Worm (Caenorhabditis elegans) whole organism, L4 larva: Measurements from ENCODE around the gene F26F12.2.
A peak's percentile ranks its signal among the peaks of the same experiment; 100 is the strongest.

Source experiments
- F26F4.8 ChIP-seq: fragments of 200-800 bp; sonication (Bioruptor generic); conservative IDR thresholded peaks from 2 replicates; pipeline ENCODE4 v1.3.6; 2022; ENCODE audit warnings: missing genetic modification characterization, missing compliant biosample characterization
- F37D6.2 ChIP-seq: sonication (generic microtip); optimal IDR thresholded peaks from 2 replicates; lab custom pipeline; 2016; ENCODE audit warnings: mild to moderate bottlenecking, missing genetic modification characterization, missing compliant biosample characterization
- F49E8.2 ChIP-seq: sonication (generic microtip); optimal IDR thresholded peaks from 2 replicates; lab custom pipeline; 2016; ENCODE audit warnings: missing compliant biosample characterization, mild to moderate bottlenecking, missing genetic modification characterization, borderline replicate concordance
- ama-1 ChIP-seq: fragments of 150-350 bp; optimal IDR thresholded peaks from 2 replicates; lab custom pipeline; 2014; ENCODE audit warnings: inconsistent platforms, mixed read lengths
- arid-1 ChIP-seq: fragments of 200-800 bp; sonication (Bioruptor generic); conservative IDR thresholded peaks from 2 replicates; pipeline ENCODE4 v1.3.6; 2022; ENCODE audit warnings: missing genetic modification reagents, missing genetic modification characterization, missing compliant biosample characterization
- ceh-20 ChIP-seq: fragments of 200-800 bp; sonication (Bioruptor generic); IDR thresholded peaks from 2 replicates; pipeline ENCODE4 v1.3.6; 2022; ENCODE audit warnings: missing genetic modification reagents, missing genetic modification characterization, missing compliant biosample characterization
- ceh-28 ChIP-seq: fragments of 150-350 bp; optimal IDR thresholded peaks from 2 replicates; lab custom pipeline; 2014; ENCODE audit warnings: missing biosample characterization, missing genetic modification reagents, missing genetic modification characterization
- ceh-32 ChIP-seq: sonication (generic microtip); optimal IDR thresholded peaks from 2 replicates; lab custom pipeline; 2016; ENCODE audit warnings: mild to moderate bottlenecking, missing genetic modification characterization, missing compliant biosample characterization; ENCODE audit not compliant: poor library complexity
- cey-2 ChIP-seq: sonication (generic microtip); optimal IDR thresholded peaks from 3 replicates; lab custom pipeline; 2017; ENCODE audit warnings: missing genetic modification characterization, mild to moderate bottlenecking, missing compliant biosample characterization, antibody characterized with exemption, borderline replicate concordance; ENCODE audit not compliant: insufficient read depth
- daf-19 ChIP-seq: fragments of 200-800 bp; sonication (Bioruptor generic); conservative IDR thresholded peaks from 2 replicates; pipeline ENCODE4 v1.3.6; 2022; ENCODE audit warnings: missing genetic modification characterization, missing compliant biosample characterization
- dmd-6 ChIP-seq: fragments of 200-800 bp; sonication (Bioruptor generic); IDR thresholded peaks from 2 replicates; pipeline ENCODE4 v1.3.6; 2022; ENCODE audit warnings: missing genetic modification reagents, missing genetic modification characterization, missing compliant biosample characterization
- dmd-9 ChIP-seq: fragments of 200-800 bp; sonication (Bioruptor generic); IDR thresholded peaks from 2 replicates; pipeline ENCODE4 v1.3.6; 2022; ENCODE audit warnings: missing genetic modification reagents, missing genetic modification characterization, missing compliant biosample characterization
- duxl-1 ChIP-seq: sonication (generic microtip); optimal IDR thresholded peaks from 2 replicates; lab custom pipeline; 2016; ENCODE audit warnings: mild to moderate bottlenecking, missing genetic modification characterization, moderate library complexity, missing compliant biosample characterization; ENCODE audit not compliant: poor library complexity
- dve-1 ChIP-seq: sonication (generic microtip); optimal IDR thresholded peaks from 2 replicates; lab custom pipeline; 2017; ENCODE audit warnings: antibody characterized with exemption, mild to moderate bottlenecking, missing genetic modification characterization, missing compliant biosample characterization; ENCODE audit not compliant: insufficient read depth
- egl-27 ChIP-seq: sonication (generic microtip); optimal IDR thresholded peaks from 3 replicates; lab custom pipeline; 2017; ENCODE audit warnings: missing biosample characterization, missing genetic modification reagents, missing genetic modification characterization
- egl-43 ChIP-seq: fragments of 200-800 bp; sonication (Bioruptor generic); IDR thresholded peaks from 2 replicates; pipeline ENCODE4 v1.3.6; 2022; ENCODE audit warnings: missing genetic modification reagents, missing genetic modification characterization, missing compliant biosample characterization
- fkh-10 ChIP-seq: fragments of 150-350 bp; optimal IDR thresholded peaks from 2 replicates; lab custom pipeline; 2014; ENCODE audit warnings: missing biosample characterization, missing genetic modification reagents, missing genetic modification characterization
- fos-1 ChIP-seq: fragments of 150-350 bp; optimal IDR thresholded peaks from 2 replicates; lab custom pipeline; 2014; ENCODE audit warnings: missing biosample characterization, missing genetic modification characterization
- hlh-11 ChIP-seq: fragments of 200-800 bp; sonication (Bioruptor generic); optimal IDR thresholded peaks from 2 replicates; lab custom pipeline; 2018; ENCODE audit warnings: mild to moderate bottlenecking, missing genetic modification characterization, missing compliant biosample characterization
- hlh-30 ChIP-seq: sonication (generic microtip); optimal IDR thresholded peaks from 2 replicates; lab custom pipeline; 2017; ENCODE audit warnings: antibody characterized with exemption, mild to moderate bottlenecking, missing genetic modification characterization, missing compliant biosample characterization; ENCODE audit not compliant: insufficient read depth
- hmg-1.1 ChIP-seq: fragments of 200-800 bp; sonication (Bioruptor generic); IDR thresholded peaks from 2 replicates; pipeline ENCODE4 v1.3.6; 2022; ENCODE audit warnings: missing genetic modification reagents, missing genetic modification characterization, missing compliant biosample characterization
- lim-7 ChIP-seq: fragments of 200-800 bp; sonication (Bioruptor generic); IDR thresholded peaks from 2 replicates; pipeline ENCODE4 v1.3.6; 2022; ENCODE audit warnings: missing genetic modification characterization, missing compliant biosample characterization
- lin-1 ChIP-seq: fragments of 200-800 bp; sonication (Bioruptor generic); IDR thresholded peaks from 2 replicates; pipeline ENCODE4 v1.3.6; 2022; ENCODE audit warnings: missing genetic modification reagents, missing genetic modification characterization, missing compliant biosample characterization
- lin-13 ChIP-seq: fragments of 150-350 bp; optimal IDR thresholded peaks from 2 replicates; lab custom pipeline; 2014; ENCODE audit warnings: missing biosample characterization, missing genetic modification reagents, missing genetic modification characterization
- lin-15B ChIP-seq: fragments of 150-350 bp; sonication (generic microtip); optimal IDR thresholded peaks from 3 replicates; lab custom pipeline; 2014; ENCODE audit warnings: missing biosample characterization, missing genetic modification characterization
- lsy-2 ChIP-seq, 2 experiments: fragments of 150-350 bp in 1 of 2; sonication (generic microtip) in 1 of 2; optimal IDR thresholded peaks; 2 replicates each; lab custom pipeline; 2014 to 2017; ENCODE audit warnings: missing biosample characterization in 2 of 2, missing genetic modification characterization in 2 of 2
- madf-5 ChIP-seq, 2 experiments: fragments of 200-800 bp; sonication (Bioruptor generic); IDR thresholded peaks; 2 replicates each; pipeline ENCODE4 v1.3.6; 2022; ENCODE audit warnings: missing compliant biosample characterization in 2 of 2, missing genetic modification characterization in 2 of 2
- mep-1 ChIP-seq: fragments of 150-350 bp; sonication (generic microtip); optimal IDR thresholded peaks from 3 replicates; lab custom pipeline; 2014; ENCODE audit warnings: missing biosample characterization, missing genetic modification characterization
- mxl-2 ChIP-seq: fragments of 200-800 bp; sonication (Bioruptor generic); conservative IDR thresholded peaks from 2 replicates; pipeline ENCODE4 v1.3.6; 2022; ENCODE audit warnings: missing genetic modification reagents, missing genetic modification characterization, missing compliant biosample characterization
- nhr-10 ChIP-seq: fragments of 150-350 bp; optimal IDR thresholded peaks from 2 replicates; lab custom pipeline; 2014; ENCODE audit warnings: missing biosample characterization, missing genetic modification characterization
- nhr-102 ChIP-seq: sonication (generic microtip); optimal IDR thresholded peaks from 2 replicates; lab custom pipeline; 2016; ENCODE audit warnings: mild to moderate bottlenecking, missing genetic modification characterization, moderate library complexity, missing compliant biosample characterization
- nhr-11 ChIP-seq: fragments of 150-350 bp; optimal IDR thresholded peaks from 2 replicates; lab custom pipeline; 2014; ENCODE audit warnings: missing biosample characterization, missing genetic modification characterization
- nhr-42 ChIP-seq: fragments of 200-800 bp; sonication (Bioruptor generic); IDR thresholded peaks from 2 replicates; pipeline ENCODE4 v1.3.6; 2022; ENCODE audit warnings: missing genetic modification characterization, missing compliant biosample characterization
- nhr-48 ChIP-seq: sonication (generic microtip); optimal IDR thresholded peaks from 2 replicates; lab custom pipeline; 2016; ENCODE audit warnings: mild to moderate bottlenecking, missing genetic modification characterization, missing compliant biosample characterization
- nhr-76 ChIP-seq: fragments of 150-350 bp; optimal IDR thresholded peaks from 2 replicates; lab custom pipeline; 2014; ENCODE audit warnings: missing biosample characterization, missing genetic modification characterization
- nhr-77 ChIP-seq: fragments of 150-350 bp; optimal IDR thresholded peaks from 2 replicates; lab custom pipeline; 2014; ENCODE audit warnings: missing biosample characterization, missing genetic modification characterization
- pha-4 ChIP-seq, 2 experiments: fragments of 150-350 bp in 1 of 2; fragments of 200-800 bp in 1 of 2; sonication (Bioruptor generic) in 1 of 2; IDR thresholded peaks in 1 of 2; optimal IDR thresholded peaks in 1 of 2; 2 replicates each; pipeline versions ENCODE4 v1.3.6 to Lab custom; 2014 to 2022; ENCODE audit warnings: missing genetic modification characterization in 2 of 2, missing genetic modification reagents in 2 of 2, missing biosample characterization in 1 of 2, missing compliant biosample characterization in 1 of 2
- pqm-1 ChIP-seq: sonication (generic microtip); optimal IDR thresholded peaks from 2 replicates; lab custom pipeline; 2017; ENCODE audit warnings: missing biosample characterization, missing genetic modification characterization
- set-16 ChIP-seq: fragments of 200-800 bp; sonication (Bioruptor generic); IDR thresholded peaks from 2 replicates; pipeline ENCODE4 v1.3.6; 2022; ENCODE audit warnings: missing genetic modification reagents, missing genetic modification characterization, missing compliant biosample characterization
- skn-1 ChIP-seq: fragments of 150-350 bp; optimal IDR thresholded peaks from 2 replicates; lab custom pipeline; 2014; ENCODE audit warnings: missing biosample characterization, missing genetic modification characterization
- snpc-1.2 ChIP-seq: fragments of 200-800 bp; sonication (Bioruptor generic); IDR thresholded peaks from 2 replicates; pipeline ENCODE4 v1.3.6; 2022; ENCODE audit warnings: missing genetic modification reagents, missing genetic modification characterization, missing compliant biosample characterization
- spr-3 ChIP-seq: fragments of 200-800 bp; sonication (Bioruptor generic); optimal IDR thresholded peaks from 2 replicates; lab custom pipeline; 2018; ENCODE audit warnings: mild to moderate bottlenecking, missing genetic modification characterization, missing compliant biosample characterization
- zfp-2 ChIP-seq: sonication (generic microtip); optimal IDR thresholded peaks from 2 replicates; lab custom pipeline; 2016; ENCODE audit warnings: mild to moderate bottlenecking, missing genetic modification characterization, missing compliant biosample characterization
- zip-11 ChIP-seq: fragments of 200-800 bp; sonication (Bioruptor generic); IDR thresholded peaks from 2 replicates; pipeline ENCODE4 v1.3.6; 2022; ENCODE audit warnings: missing genetic modification characterization, missing compliant biosample characterization
- zip-2 ChIP-seq: fragments of 150-350 bp; optimal IDR thresholded peaks from 2 replicates; lab custom pipeline; 2014; ENCODE audit warnings: missing biosample characterization, missing genetic modification characterization
- ztf-7 ChIP-seq: fragments of 150-350 bp; optimal IDR thresholded peaks from 2 replicates; lab custom pipeline; 2014; ENCODE audit warnings: missing biosample characterization, missing genetic modification characterization

The F26F12.2 gene

DNA sequence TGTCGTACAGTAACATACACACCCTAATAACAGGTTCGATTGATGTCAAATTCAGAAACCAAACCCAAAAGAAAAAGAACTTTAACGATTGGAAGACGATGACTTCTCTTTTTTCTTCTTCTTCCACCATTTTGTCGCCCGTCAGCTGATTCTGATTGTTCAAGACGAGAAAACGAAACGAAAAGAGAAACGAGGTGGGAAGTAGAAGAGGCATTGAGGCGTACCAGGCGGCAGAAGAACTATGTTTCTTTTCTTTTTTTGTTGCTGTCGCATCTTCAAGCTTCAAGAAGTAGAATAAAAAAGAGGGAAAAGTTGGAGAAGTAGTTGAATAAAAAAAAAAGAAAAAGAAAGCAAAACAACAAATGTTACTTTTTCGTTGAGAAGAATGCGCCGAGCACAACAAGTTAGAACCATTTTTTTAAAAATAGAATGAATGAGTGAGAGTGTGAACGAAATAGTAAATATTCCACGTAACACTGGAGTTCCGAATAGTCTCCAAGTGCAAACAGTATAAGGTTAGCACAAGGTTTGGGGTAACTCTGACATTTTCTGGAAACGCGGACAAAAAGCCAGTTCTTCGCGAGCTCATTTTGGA lies 9.7 kb upstream of the F26F12.2 start:
- TF ChIP-seq dmd-6 (GFP tag; lab: Robert Waterston, UW): peak; percentile 30
- TF ChIP-seq ama-1 (lab: Kevin White, UChicago): no peak
- TF ChIP-seq egl-43 (GFP tag; lab: Robert Waterston, UW): no peak
- TF ChIP-seq zfp-2 (tag; lab: Kevin White, UChicago): no peak
- TF ChIP-seq hlh-11 (tag; lab: Kevin White, UChicago): peak; percentile 43
- TF ChIP-seq duxl-1 (tag; lab: Kevin White, UChicago): no peak
- peak; percentile 59 for TF ChIP-seq hlh-30 (tag; lab: Kevin White, UChicago)
- no peak for TF ChIP-seq lsy-2 (tag; optimal IDR thresholded peaks at IDR 0.05; lab: Kevin White, UChicago)
- TF ChIP-seq hmg-1.1: 0 out of 2 replicates have a peak, but pooled peaks have one; percentile 12
- no peak for TF ChIP-seq nhr-11 (tag; lab: Kevin White, UChicago)
- TF ChIP-seq fkh-10 (GFP tag; lab: Kevin White, UChicago): peak; percentile 60
- no peak for TF ChIP-seq zip-11
- TF ChIP-seq pha-4 (GFP tag; IDR thresholded peaks at IDR 0.05; lab: Robert Waterston, UW): no peak
- TF ChIP-seq pha-4 (tag; optimal IDR thresholded peaks at IDR 0.05; lab: Kevin White, UChicago): no peak
- no peak for TF ChIP-seq skn-1
- TF ChIP-seq nhr-42 (GFP tag; lab: Robert Waterston, UW): no peak
- no peak for TF ChIP-seq mxl-2 (GFP tag; lab: Robert Waterston, UW)
- TF ChIP-seq daf-19: no peak
- TF ChIP-seq nhr-48 (tag; lab: Kevin White, UChicago): no peak

DNA sequence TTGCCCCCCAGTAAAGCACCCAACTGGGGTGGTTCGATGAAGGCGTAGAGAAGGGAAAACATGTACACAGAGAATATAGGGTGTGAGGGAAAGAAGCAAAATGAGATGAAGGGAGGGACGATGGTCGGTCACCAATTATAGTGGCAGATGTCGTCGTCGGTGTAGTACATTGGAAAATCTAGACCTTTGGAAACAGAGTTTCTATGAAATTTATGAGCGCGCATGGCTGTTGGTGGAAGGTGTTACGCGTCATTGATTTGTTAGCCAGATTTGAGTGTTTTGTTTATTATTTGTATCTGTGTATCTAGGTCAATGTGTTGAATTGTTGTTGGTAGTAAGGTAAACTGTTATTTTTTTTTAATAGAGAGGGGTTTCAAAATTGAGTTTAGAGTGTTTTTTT lies 8.3 kb upstream of the F26F12.2 start:
- no peak for TF ChIP-seq lin-1 (GFP tag; lab: Robert Waterston, UW)
- no peak for TF ChIP-seq dmd-9
- no peak for TF ChIP-seq lin-13
- TF ChIP-seq F37D6.2: no peak
- TF ChIP-seq lin-15B (tag; lab: Kevin White, UChicago): no peak
- TF ChIP-seq cey-2 (tag; lab: Kevin White, UChicago): no peak
- TF ChIP-seq dve-1 (tag; lab: Kevin White, UChicago): no peak
- TF ChIP-seq snpc-1.2 (GFP tag; lab: Robert Waterston, UW): no peak
- TF ChIP-seq zip-2: no peak
- TF ChIP-seq, all 104 proteins: peak for 0

DNA sequence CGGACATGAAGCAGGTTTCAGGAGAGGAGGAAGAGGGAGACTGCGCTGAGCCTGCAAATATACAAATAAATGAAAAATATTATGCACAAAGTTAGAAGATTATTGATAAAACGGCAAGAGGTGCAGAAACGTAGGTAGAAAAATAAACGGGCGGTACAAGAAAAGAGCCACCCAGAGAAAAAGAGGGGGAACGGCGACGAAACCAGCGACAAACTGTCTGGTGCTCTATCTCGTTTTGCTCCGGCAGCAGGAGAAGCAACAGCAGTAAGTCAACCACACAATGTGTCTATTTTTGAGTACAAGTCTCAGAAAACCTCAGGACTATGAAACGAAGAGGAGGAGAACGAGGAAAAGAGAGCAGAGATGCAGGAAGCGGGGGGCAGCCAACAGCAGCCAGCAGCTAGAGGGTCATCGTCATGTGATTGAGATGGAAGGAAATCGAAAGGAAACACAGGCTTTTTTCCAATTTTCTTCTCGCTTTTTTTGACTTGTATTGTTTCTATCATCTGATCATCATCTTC lies 7.3 kb upstream of the F26F12.2 start, which contains the start of gene F26F12.3:
TSS of gene F26F12.3 (minus strand) at position 51 of the 521 bp plus-strand sequence.
- TF ChIP-seq set-16 (peak; percentile 64), zip-11 (no peak), fos-1 (tag; lab: Kevin White, UChicago) (no peak), madf-5 (GFP tag; IDR thresholded peaks at IDR 0.05; lab: Robert Waterston, UW) (no peak), ama-1 (lab: Kevin White, UChicago) (peak; percentile 23), arid-1 (no peak), ceh-28 (tag; lab: Kevin White, UChicago) (no peak), nhr-77 (tag; lab: Kevin White, UChicago) (peak; percentile 85), fkh-10 (GFP tag; lab: Kevin White, UChicago) (peak; percentile 70), F49E8.2 (no peak), pqm-1 (peak; percentile 59), lin-1 (GFP tag; lab: Robert Waterston, UW) (no peak), lim-7 (GFP tag; lab: Robert Waterston, UW) (no peak), lsy-2 (tag; optimal IDR thresholded peaks at IDR 0.05; lab: Kevin White, UChicago) (peak in 1 of 2 experiments; percentile 63), spr-3 (no peak), pha-4 (GFP tag; IDR thresholded peaks at IDR 0.05; lab: Robert Waterston, UW) (peak; percentile 72), pha-4 (tag; optimal IDR thresholded peaks at IDR 0.05; lab: Kevin White, UChicago) (no peak), F26F4.8 (GFP tag; lab: Robert Waterston, UW) (no peak), ceh-20 (GFP tag; lab: Robert Waterston, UW) (peak; percentile 8; the same call in 1 of the 2 replicates), mep-1 (tag; lab: Kevin White, UChicago) (peak; percentile 69), lin-15B (tag; lab: Kevin White, UChicago) (no peak), ceh-32 (tag; lab: Kevin White, UChicago) (no peak), nhr-102 (tag; lab: Kevin White, UChicago) (peak; percentile 43), nhr-76 (no peak), nhr-10 (peak; percentile 38), ztf-7 (tag; lab: Kevin White, UChicago) (peak; percentile 6), egl-27 (tag; lab: Kevin White, UChicago) (no peak)
